Worm (Caenorhabditis elegans) whole organism, late embryonic: ENCODE results near the gene lmp-2.

Experiments
- C38D4.7 ChIP-seq: fragments of 200-800 bp; sonication (Bioruptor generic); optimal IDR thresholded peaks from 2 replicates; lab custom pipeline; 2018; ENCODE audit warnings: mild to moderate bottlenecking, missing genetic modification characterization, moderate library complexity, missing compliant biosample characterization
- F13H6.1 ChIP-seq: sonication (generic microtip); optimal IDR thresholded peaks from 2 replicates; lab custom pipeline; 2016; ENCODE audit warnings: missing genetic modification characterization, missing compliant biosample characterization
- K02D7.2 ChIP-seq: sonication (generic microtip); optimal IDR thresholded peaks from 2 replicates; lab custom pipeline; 2017; ENCODE audit warnings: mild to moderate bottlenecking, missing genetic modification characterization, missing compliant biosample characterization
- K09A11.1 ChIP-seq: sonication (generic microtip); optimal IDR thresholded peaks from 2 replicates; lab custom pipeline; 2017; ENCODE audit warnings: antibody characterized with exemption, mild to moderate bottlenecking, missing genetic modification characterization, missing compliant biosample characterization; ENCODE audit not compliant: insufficient read depth
- Y22D7AL.16 ChIP-seq: sonication (generic microtip); optimal IDR thresholded peaks from 2 replicates; lab custom pipeline; 2016; ENCODE audit warnings: missing genetic modification characterization, missing compliant biosample characterization
- ahr-1 ChIP-seq: sonication (generic microtip); optimal IDR thresholded peaks from 2 replicates; lab custom pipeline; 2016; ENCODE audit warnings: missing genetic modification characterization, missing compliant biosample characterization
- ceh-14 ChIP-seq: sonication (generic microtip); optimal IDR thresholded peaks from 2 replicates; lab custom pipeline; 2016; ENCODE audit warnings: missing genotype, missing genetic modification characterization, missing compliant biosample characterization
- ceh-19 ChIP-seq: fragments of 200-800 bp; sonication (Bioruptor generic); optimal IDR thresholded peaks from 2 replicates; lab custom pipeline; 2018; ENCODE audit warnings: mild to moderate bottlenecking, missing genetic modification characterization, missing compliant biosample characterization
- ceh-22 ChIP-seq: sonication (generic microtip); optimal IDR thresholded peaks from 2 replicates; lab custom pipeline; 2017; ENCODE audit warnings: missing biosample characterization, missing genetic modification characterization
- ceh-24 ChIP-seq: sonication (generic microtip); optimal IDR thresholded peaks from 2 replicates; lab custom pipeline; 2016; ENCODE audit warnings: mild to moderate bottlenecking, missing genetic modification characterization, missing compliant biosample characterization
- ceh-31 ChIP-seq: sonication (generic microtip); optimal IDR thresholded peaks from 2 replicates; lab custom pipeline; 2016; ENCODE audit warnings: missing genetic modification characterization, missing compliant biosample characterization
- ceh-34 ChIP-seq: sonication (generic microtip); optimal IDR thresholded peaks from 2 replicates; lab custom pipeline; 2016; ENCODE audit warnings: mild to moderate bottlenecking, missing genetic modification characterization, missing compliant biosample characterization
- ceh-45 ChIP-seq: fragments of 200-800 bp; sonication (Bioruptor generic); IDR thresholded peaks from 2 replicates; pipeline ENCODE4 v1.3.6; 2022; ENCODE audit warnings: missing genetic modification reagents, missing genetic modification characterization, missing compliant biosample characterization
- ceh-6 ChIP-seq: fragments of 200-800 bp; sonication (Bioruptor generic); optimal IDR thresholded peaks from 2 replicates; lab custom pipeline; 2018; ENCODE audit warnings: mild to moderate bottlenecking, missing genetic modification characterization, missing compliant biosample characterization
- ceh-9 ChIP-seq: sonication (generic microtip); optimal IDR thresholded peaks from 2 replicates; lab custom pipeline; 2016; ENCODE audit warnings: mild to moderate bottlenecking, missing genetic modification characterization, inconsistent platforms, missing compliant biosample characterization
- che-1 ChIP-seq: sonication (generic microtip); optimal IDR thresholded peaks from 2 replicates; lab custom pipeline; 2016; ENCODE audit warnings: mild to moderate bottlenecking, missing genetic modification characterization, missing compliant biosample characterization
- dmd-4 ChIP-seq: sonication (generic microtip); optimal IDR thresholded peaks from 2 replicates; lab custom pipeline; 2016; ENCODE audit warnings: borderline replicate concordance, missing genetic modification characterization, missing compliant biosample characterization
- dve-1 ChIP-seq: sonication (generic microtip); optimal IDR thresholded peaks from 2 replicates; lab custom pipeline; 2017; ENCODE audit warnings: antibody characterized with exemption, mild to moderate bottlenecking, missing genetic modification characterization, missing compliant biosample characterization
- elt-2 ChIP-seq: sonication (generic microtip); optimal IDR thresholded peaks from 2 replicates; lab custom pipeline; 2016; ENCODE audit warnings: missing genetic modification reagents, missing genetic modification characterization, missing compliant biosample characterization
- elt-4 ChIP-seq: sonication (generic microtip); optimal IDR thresholded peaks from 2 replicates; lab custom pipeline; 2016; ENCODE audit warnings: missing genetic modification characterization, missing compliant biosample characterization
- ets-4 ChIP-seq: sonication (generic microtip); optimal IDR thresholded peaks from 2 replicates; lab custom pipeline; 2016; ENCODE audit warnings: missing genetic modification characterization, missing compliant biosample characterization
- eyg-1 ChIP-seq: sonication (generic microtip); optimal IDR thresholded peaks from 2 replicates; lab custom pipeline; 2016; ENCODE audit warnings: missing genotype, missing genetic modification characterization, missing compliant biosample characterization
- gmeb-2 ChIP-seq: sonication (generic microtip); optimal IDR thresholded peaks from 2 replicates; lab custom pipeline; 2016; ENCODE audit warnings: missing genetic modification characterization, inconsistent platforms, missing compliant biosample characterization
- hlh-15 ChIP-seq: sonication (generic microtip); optimal IDR thresholded peaks from 2 replicates; lab custom pipeline; 2016; ENCODE audit warnings: missing genetic modification characterization, missing compliant biosample characterization
- hlh-30 ChIP-seq: sonication (generic microtip); optimal IDR thresholded peaks from 2 replicates; lab custom pipeline; 2017; ENCODE audit warnings: antibody characterized with exemption, missing genetic modification characterization, missing compliant biosample characterization; ENCODE audit not compliant: insufficient read depth
- hlh-6 ChIP-seq: sonication (generic microtip); optimal IDR thresholded peaks from 2 replicates; lab custom pipeline; 2016; ENCODE audit warnings: missing genotype, missing genetic modification characterization, missing compliant biosample characterization
- lim-6 ChIP-seq: sonication (generic microtip); optimal IDR thresholded peaks from 2 replicates; lab custom pipeline; 2016; ENCODE audit warnings: missing genetic modification characterization, missing compliant biosample characterization
- lin-11 ChIP-seq: fragments of 200-800 bp; sonication (Bioruptor generic); optimal IDR thresholded peaks from 2 replicates; lab custom pipeline; 2018; ENCODE audit warnings: mild to moderate bottlenecking, missing genetic modification characterization, missing compliant biosample characterization
- nhr-11 ChIP-seq: fragments of 150-350 bp; optimal IDR thresholded peaks from 2 replicates; lab custom pipeline; 2014; ENCODE audit warnings: missing biosample characterization, missing genetic modification characterization
- nhr-232 ChIP-seq: sonication (generic microtip); optimal IDR thresholded peaks from 2 replicates; lab custom pipeline; 2016; ENCODE audit warnings: missing genetic modification characterization, missing compliant biosample characterization
- npax-4 ChIP-seq: sonication (generic microtip); optimal IDR thresholded peaks from 2 replicates; lab custom pipeline; 2016; ENCODE audit warnings: missing genetic modification characterization, missing compliant biosample characterization
- odd-2 ChIP-seq: sonication (generic microtip); optimal IDR thresholded peaks from 2 replicates; lab custom pipeline; 2017; ENCODE audit warnings: antibody characterized with exemption, mild to moderate bottlenecking, missing genetic modification characterization, missing compliant biosample characterization
- pat-9 ChIP-seq: fragments of 200-800 bp; sonication (Bioruptor generic); optimal IDR thresholded peaks from 2 replicates; lab custom pipeline; 2018; ENCODE audit warnings: mild to moderate bottlenecking, missing genetic modification characterization, moderate library complexity, missing compliant biosample characterization
- pax-1 ChIP-seq: fragments of 150-350 bp; optimal IDR thresholded peaks from 2 replicates; lab custom pipeline; 2014; ENCODE audit warnings: missing biosample characterization, missing genetic modification characterization
- pha-4 ChIP-seq: fragments of 150-350 bp; optimal IDR thresholded peaks from 2 replicates; lab custom pipeline; 2018; ENCODE audit warnings: missing biosample characterization, missing genetic modification reagents, missing genetic modification characterization
- pqm-1 ChIP-seq: sonication (generic microtip); optimal IDR thresholded peaks from 2 replicates; lab custom pipeline; 2016; ENCODE audit warnings: missing genetic modification characterization, missing compliant biosample characterization
- ref-2 ChIP-seq: sonication (generic microtip); optimal IDR thresholded peaks from 2 replicates; lab custom pipeline; 2016; ENCODE audit warnings: missing genetic modification characterization, missing compliant biosample characterization
- sdc-2 ChIP-seq: sonication (generic microtip); optimal IDR thresholded peaks from 2 replicates; lab custom pipeline; 2016; ENCODE audit warnings: missing genotype, missing genetic modification characterization, missing compliant biosample characterization
- sox-4 ChIP-seq: sonication (generic microtip); optimal IDR thresholded peaks from 2 replicates; lab custom pipeline; 2017; ENCODE audit warnings: mild to moderate bottlenecking, missing genetic modification characterization, inconsistent platforms, missing compliant biosample characterization
- syd-9 ChIP-seq: sonication (generic microtip); optimal IDR thresholded peaks from 2 replicates; lab custom pipeline; 2016; ENCODE audit warnings: mild to moderate bottlenecking, missing genetic modification characterization, moderate library complexity, missing compliant biosample characterization
- tbx-2 ChIP-seq: sonication (generic microtip); optimal IDR thresholded peaks from 2 replicates; lab custom pipeline; 2016; ENCODE audit warnings: missing genetic modification characterization, missing compliant biosample characterization
- tbx-7 ChIP-seq: sonication (generic microtip); optimal IDR thresholded peaks from 2 replicates; lab custom pipeline; 2016; ENCODE audit warnings: missing genotype, missing genetic modification characterization, missing compliant biosample characterization
- unc-3 ChIP-seq, 2 experiments: fragments of 200-800 bp in 1 of 2; sonication (Bioruptor generic) in 1 of 2; sonication (generic microtip) in 1 of 2; conservative IDR thresholded peaks in 1 of 2; optimal IDR thresholded peaks in 1 of 2; 2 replicates each; pipeline versions ENCODE4 v1.3.6 to Lab custom; 2016 to 2022; ENCODE audit warnings: missing compliant biosample characterization in 2 of 2, missing genetic modification characterization in 2 of 2, missing genetic modification reagents in 1 of 2
- unc-42 ChIP-seq: sonication (generic microtip); optimal IDR thresholded peaks from 2 replicates; lab custom pipeline; 2016; ENCODE audit warnings: missing genotype, missing genetic modification characterization, missing compliant biosample characterization
- unc-55 ChIP-seq: sonication (generic microtip); optimal IDR thresholded peaks from 2 replicates; lab custom pipeline; 2017; ENCODE audit warnings: missing biosample characterization, missing genetic modification reagents, missing genetic modification characterization
- unc-86 ChIP-seq: sonication (generic microtip); optimal IDR thresholded peaks from 2 replicates; lab custom pipeline; 2016; ENCODE audit warnings: missing genetic modification characterization, missing compliant biosample characterization
- ztf-16 ChIP-seq: sonication (generic microtip); optimal IDR thresholded peaks from 2 replicates; lab custom pipeline; 2017; ENCODE audit warnings: missing genetic modification characterization, missing compliant biosample characterization

Gene lmp-2

DNA sequence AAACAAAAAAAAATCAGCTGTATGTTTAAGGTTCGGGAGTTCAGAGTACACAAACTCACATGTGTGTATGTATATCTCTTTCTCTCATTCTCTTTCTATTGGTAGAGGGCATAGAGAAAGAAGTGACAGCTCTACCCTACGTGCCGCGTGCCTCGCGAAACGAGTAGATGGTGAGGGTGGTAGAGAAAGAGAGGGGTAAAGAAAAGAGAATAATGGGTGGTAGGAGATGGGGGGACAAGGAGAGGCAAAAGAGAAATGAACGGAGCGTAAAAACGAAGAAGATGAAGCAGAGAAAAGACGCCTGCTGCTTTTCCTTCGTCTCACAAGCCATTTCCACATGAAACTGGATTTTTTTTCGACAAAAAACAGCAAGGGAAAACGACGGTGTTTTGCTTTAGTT, 32.3 kb upstream of the lmp-2 start (continued):
- no peak for TF ChIP-seq npax-4 (tag; lab: Kevin White, UChicago)
- TF ChIP-seq ztf-16 (tag; lab: Kevin White, UChicago): peak; percentile 38
- peak; percentile 7 for TF ChIP-seq K09A11.1 (tag; lab: Kevin White, UChicago)
- no peak for TF ChIP-seq pha-4 (tag; lab: Kevin White, UChicago)
- TF ChIP-seq ceh-6 (GFP tag; lab: Kevin White, UChicago): no peak
- TF ChIP-seq ceh-45 (GFP tag; lab: Robert Waterston, UW): no peak
- peak; percentile 35 for TF ChIP-seq elt-2 (tag; lab: Kevin White, UChicago)
- no peak for TF ChIP-seq tbx-7 (tag; lab: Kevin White, UChicago)
- TF ChIP-seq Y22D7AL.16 (tag; lab: Kevin White, UChicago): no peak
- peak; percentile 51 for TF ChIP-seq sox-4
- no peak for TF ChIP-seq unc-3 (GFP tag; conservative IDR thresholded peaks at IDR 0.05; lab: Robert Waterston, UW)
- TF ChIP-seq unc-3 (tag; optimal IDR thresholded peaks at IDR 0.05; lab: Kevin White, UChicago): peak; percentile 31
- no peak for TF ChIP-seq lim-6 (tag; lab: Kevin White, UChicago)
- no peak for TF ChIP-seq hlh-15
- TF ChIP-seq odd-2 (tag; lab: Kevin White, UChicago): no peak
- TF ChIP-seq unc-86: no peak
- TF ChIP-seq nhr-232 (tag; lab: Kevin White, UChicago): peak; percentile 3
- peak; percentile 88 for TF ChIP-seq sdc-2 (tag; lab: Kevin White, UChicago)
- no peak for TF ChIP-seq pat-9 (tag; lab: Kevin White, UChicago)
- no peak for TF ChIP-seq elt-4 (tag; lab: Kevin White, UChicago)
- no peak for TF ChIP-seq K02D7.2 (tag; lab: Kevin White, UChicago)
- TF ChIP-seq ceh-22 (tag; lab: Kevin White, UChicago): no peak
- TF ChIP-seq ceh-9: no peak
- TF ChIP-seq ets-4: peak; percentile 64
- no peak for TF ChIP-seq ceh-24 (tag; lab: Kevin White, UChicago)
- TF ChIP-seq pax-1 (tag; lab: Kevin White, UChicago): no peak
- peak; percentile 93 for TF ChIP-seq ceh-31
- peak; percentile 72 for TF ChIP-seq dve-1 (tag; lab: Kevin White, UChicago)
- peak; percentile 100 for TF ChIP-seq unc-55
- no peak for TF ChIP-seq nhr-11 (tag; lab: Kevin White, UChicago)
- TF ChIP-seq lin-11 (tag; lab: Kevin White, UChicago): no peak
- no peak for TF ChIP-seq dmd-4 (tag; lab: Kevin White, UChicago)
- peak; percentile 85 for TF ChIP-seq tbx-2 (tag; lab: Kevin White, UChicago)
- TF ChIP-seq hlh-6 (tag; lab: Kevin White, UChicago): peak; percentile 71
- TF ChIP-seq C38D4.7 (GFP tag; lab: Kevin White, UChicago): no peak
- TF ChIP-seq che-1: no peak
- no peak for TF ChIP-seq eyg-1 (tag; lab: Kevin White, UChicago)
- TF ChIP-seq ceh-14: peak; percentile 66
- TF ChIP-seq F13H6.1 (tag; lab: Kevin White, UChicago): peak; percentile 85
- TF ChIP-seq ceh-34 (tag; lab: Kevin White, UChicago): peak; percentile 91
- TF ChIP-seq hlh-30 (tag; lab: Kevin White, UChicago): peak; percentile 97
- peak; percentile 84 for TF ChIP-seq unc-42 (tag; lab: Kevin White, UChicago)
- peak; percentile 55 for TF ChIP-seq pqm-1
- peak; percentile 51 for TF ChIP-seq syd-9 (tag; lab: Kevin White, UChicago)
- TF ChIP-seq ahr-1: no peak
- peak; percentile 74 for TF ChIP-seq ref-2 (tag; lab: Kevin White, UChicago)
- TF ChIP-seq ceh-19 (GFP tag; lab: Kevin White, UChicago): peak; percentile 8
- TF ChIP-seq gmeb-2: no peak
